Fruit fly (Drosophila melanogaster): ENCODE data around the gene CG12321.

Gene CG12321

dm6 chr3R:18156608-18157007, 31.9 kb downstream of the CG12321 start:
- no peak for TF ChIP-seq Sin3A (optimal IDR thresholded peaks at IDR 0.05)

dm6 chr3R:18153698-18154097, 34.8 kb downstream of the CG12321 start:
- TF ChIP-seq Sin3A (optimal IDR thresholded peaks at IDR 0.05) (no peak), Myc (optimal IDR thresholded peaks at IDR 0.05) (no peak), ttk (optimal IDR thresholded peaks at IDR 0.05) (no peak), psq (optimal IDR thresholded peaks at IDR 0.05) (no peak), h (optimal IDR thresholded peaks at IDR 0.05) (no peak), insv (optimal IDR thresholded peaks at IDR 0.05) (no peak)

dm6 chr3R:18151820-18152219, 36.7 kb downstream of the CG12321 start, which contains the start of gene CG14316:
CG14316 (plus strand) TSS chr3R:18152120.
- no peak for TF ChIP-seq psq (optimal IDR thresholded peaks at IDR 0.05)
- TF ChIP-seq ttk (optimal IDR thresholded peaks at IDR 0.05): no peak
- no peak for TF ChIP-seq h (optimal IDR thresholded peaks at IDR 0.05)
- TF ChIP-seq Myc (optimal IDR thresholded peaks at IDR 0.05): no peak

dm6 chr3R:18146629-18147028, 41.9 kb downstream of the CG12321 start:
- TF ChIP-seq psq (optimal IDR thresholded peaks at IDR 0.05): no peak
- no peak for TF ChIP-seq Sin3A (optimal IDR thresholded peaks at IDR 0.05)
- no peak for TF ChIP-seq Myc (optimal IDR thresholded peaks at IDR 0.05)
- no peak for TF ChIP-seq h (optimal IDR thresholded peaks at IDR 0.05)
- TF ChIP-seq insv (optimal IDR thresholded peaks at IDR 0.05): no peak
- TF ChIP-seq ttk (optimal IDR thresholded peaks at IDR 0.05): no peak

- TF ChIP-seq insv (optimal IDR thresholded peaks at IDR 0.05) (no peak), Myc (optimal IDR thresholded peaks at IDR 0.05) (no peak), psq (optimal IDR thresholded peaks at IDR 0.05) (no peak), h (optimal IDR thresholded peaks at IDR 0.05) (no peak), Sin3A (optimal IDR thresholded peaks at IDR 0.05) (no peak), ttk (optimal IDR thresholded peaks at IDR 0.05) (no peak)
These were observed 43.7 kb downstream of the CG12321 start for dm6 chr3R:18144853-18145252.
